Fruit fly (Drosophila melanogaster) S2 (cell line): Measurements from ENCODE around the gene Z600.

Experiments
- CG8478 ChIP-seq: fragments of >200 bp; optimal IDR thresholded peaks from 2 replicates; lab custom pipeline; 2018
- CTCF ChIP-seq, 2 experiments: fragments of >200 bp; optimal IDR thresholded peaks; 2 replicates each; lab custom pipeline; 2018

- TF ChIP-seq CG8478 (lab: Kevin White, UChicago) (no peak), CTCF (optimal IDR thresholded peaks at IDR 0.05; lab: Kevin White, UChicago) (no peak)
These were observed 27.7 kb downstream of the Z600 start for dm6 chr3L:15536550-15536949.
